Worm (Caenorhabditis elegans) whole organism, L4 larva: ENCODE results near the gene chil-15.

ENCODE experiments used
- F44E2.7 ChIP-seq: fragments of 200-800 bp; sonication (Bioruptor generic); IDR thresholded peaks from 2 replicates; pipeline ENCODE4 v2.1.2; 2022; ENCODE audit warnings: missing genetic modification characterization, missing compliant biosample characterization
- T26A8.4 ChIP-seq: fragments of 200-800 bp; sonication (Bioruptor generic); IDR thresholded peaks from 2 replicates; pipeline ENCODE4 v1.3.6; 2022; ENCODE audit warnings: missing genetic modification characterization, missing compliant biosample characterization
- Y48G9A.11 ChIP-seq: fragments of 200-800 bp; sonication (Bioruptor generic); IDR thresholded peaks from 2 replicates; pipeline ENCODE4 v1.3.6; 2022; ENCODE audit warnings: missing genetic modification reagents, missing genetic modification characterization, missing compliant biosample characterization
- Y5F2A.4 ChIP-seq: fragments of 200-800 bp; sonication (Bioruptor generic); optimal IDR thresholded peaks from 2 replicates; lab custom pipeline; 2018; ENCODE audit warnings: mild to moderate bottlenecking, missing genetic modification characterization, missing compliant biosample characterization
- ZK546.5 ChIP-seq, 2 experiments: sonication (generic microtip); optimal IDR thresholded peaks; 2 replicates each; lab custom pipeline; 2017; ENCODE audit warnings: missing biosample characterization in 2 of 2, missing genetic modification characterization in 2 of 2
- aha-1 ChIP-seq: fragments of 150-350 bp; peaks from one replicate; lab custom pipeline; 2014; ENCODE audit warnings: missing biosample characterization, missing genetic modification characterization
- aly-2 ChIP-seq: sonication (generic microtip); optimal IDR thresholded peaks from 2 replicates; lab custom pipeline; 2018; ENCODE audit warnings: missing biosample characterization, missing genetic modification characterization
- ama-1 ChIP-seq: fragments of 150-350 bp; optimal IDR thresholded peaks from 2 replicates; lab custom pipeline; 2014; ENCODE audit warnings: inconsistent platforms, mixed read lengths
- arid-1 ChIP-seq: fragments of 200-800 bp; sonication (Bioruptor generic); conservative IDR thresholded peaks from 2 replicates; pipeline ENCODE4 v1.3.6; 2022; ENCODE audit warnings: missing genetic modification reagents, missing genetic modification characterization, missing compliant biosample characterization
- ceh-20 ChIP-seq: fragments of 200-800 bp; sonication (Bioruptor generic); IDR thresholded peaks from 2 replicates; pipeline ENCODE4 v1.3.6; 2022; ENCODE audit warnings: missing genetic modification reagents, missing genetic modification characterization, missing compliant biosample characterization
- ceh-28 ChIP-seq: fragments of 150-350 bp; optimal IDR thresholded peaks from 2 replicates; lab custom pipeline; 2014; ENCODE audit warnings: missing biosample characterization, missing genetic modification reagents, missing genetic modification characterization
- ceh-44 ChIP-seq: fragments of 200-800 bp; sonication (Bioruptor generic); IDR thresholded peaks from 2 replicates; pipeline ENCODE4 v1.3.6; 2022; ENCODE audit warnings: missing genetic modification reagents, missing genetic modification characterization, missing compliant biosample characterization
- cey-2 ChIP-seq: sonication (generic microtip); optimal IDR thresholded peaks from 3 replicates; lab custom pipeline; 2017; ENCODE audit warnings: missing genetic modification characterization, mild to moderate bottlenecking, missing compliant biosample characterization, antibody characterized with exemption, borderline replicate concordance; ENCODE audit not compliant: insufficient read depth
- daf-16 ChIP-seq, 3 experiments: sonication (generic microtip); optimal IDR thresholded peaks; 2 replicates each; lab custom pipeline; 2016 to 2017; ENCODE audit warnings: missing genetic modification characterization in 3 of 3, missing genetic modification reagents in 3 of 3, mild to moderate bottlenecking in 2 of 3, missing compliant biosample characterization in 2 of 3, missing biosample characterization in 1 of 3, moderate library complexity in 1 of 3
- daf-19 ChIP-seq: fragments of 200-800 bp; sonication (Bioruptor generic); conservative IDR thresholded peaks from 2 replicates; pipeline ENCODE4 v1.3.6; 2022; ENCODE audit warnings: missing genetic modification characterization, missing compliant biosample characterization
- dmd-6 ChIP-seq: fragments of 200-800 bp; sonication (Bioruptor generic); IDR thresholded peaks from 2 replicates; pipeline ENCODE4 v1.3.6; 2022; ENCODE audit warnings: missing genetic modification reagents, missing genetic modification characterization, missing compliant biosample characterization
- dmd-8 ChIP-seq: fragments of 200-800 bp; sonication (Bioruptor generic); IDR thresholded peaks from 2 replicates; pipeline ENCODE4 v1.3.6; 2022; ENCODE audit warnings: missing genetic modification characterization, missing compliant biosample characterization
- dpl-1 ChIP-seq: fragments of 150-350 bp; optimal IDR thresholded peaks from 2 replicates; lab custom pipeline; 2014; ENCODE audit warnings: missing biosample characterization, missing genetic modification reagents, missing genetic modification characterization
- fkh-10 ChIP-seq: fragments of 150-350 bp; optimal IDR thresholded peaks from 2 replicates; lab custom pipeline; 2014; ENCODE audit warnings: missing biosample characterization, missing genetic modification reagents, missing genetic modification characterization
- fos-1 ChIP-seq: fragments of 150-350 bp; optimal IDR thresholded peaks from 2 replicates; lab custom pipeline; 2014; ENCODE audit warnings: missing biosample characterization, missing genetic modification characterization
- gei-8 ChIP-seq: fragments of 200-800 bp; sonication (Bioruptor generic); optimal IDR thresholded peaks from 2 replicates; lab custom pipeline; 2018; ENCODE audit warnings: mild to moderate bottlenecking, missing genetic modification characterization, missing compliant biosample characterization
- hlh-30 ChIP-seq: sonication (generic microtip); optimal IDR thresholded peaks from 2 replicates; lab custom pipeline; 2017; ENCODE audit warnings: antibody characterized with exemption, mild to moderate bottlenecking, missing genetic modification characterization, missing compliant biosample characterization; ENCODE audit not compliant: insufficient read depth
- lin-29 ChIP-seq: fragments of 200-800 bp; sonication (Bioruptor generic); IDR thresholded peaks from 2 replicates; pipeline ENCODE4 v1.3.6; 2022; ENCODE audit warnings: missing genetic modification reagents, missing genetic modification characterization, missing compliant biosample characterization
- mes-2 ChIP-seq: sonication (generic microtip); optimal IDR thresholded peaks from 2 replicates; lab custom pipeline; 2016; ENCODE audit warnings: missing genotype, mild to moderate bottlenecking, missing genetic modification characterization, missing compliant biosample characterization; ENCODE audit not compliant: poor library complexity, severe bottlenecking
- mxl-2 ChIP-seq: fragments of 200-800 bp; sonication (Bioruptor generic); conservative IDR thresholded peaks from 2 replicates; pipeline ENCODE4 v1.3.6; 2022; ENCODE audit warnings: missing genetic modification reagents, missing genetic modification characterization, missing compliant biosample characterization
- mxl-3 ChIP-seq: fragments of 200-800 bp; sonication (Bioruptor generic); optimal IDR thresholded peaks from 2 replicates; lab custom pipeline; 2018; ENCODE audit warnings: mild to moderate bottlenecking, missing genetic modification characterization, missing compliant biosample characterization
- nhr-10 ChIP-seq: fragments of 150-350 bp; optimal IDR thresholded peaks from 2 replicates; lab custom pipeline; 2014; ENCODE audit warnings: missing biosample characterization, missing genetic modification characterization
- nhr-102 ChIP-seq: sonication (generic microtip); optimal IDR thresholded peaks from 2 replicates; lab custom pipeline; 2016; ENCODE audit warnings: mild to moderate bottlenecking, missing genetic modification characterization, moderate library complexity, missing compliant biosample characterization
- nhr-111 ChIP-seq: fragments of 200-800 bp; sonication (Bioruptor generic); optimal IDR thresholded peaks from 2 replicates; lab custom pipeline; 2018; ENCODE audit warnings: mild to moderate bottlenecking, missing genetic modification characterization, missing compliant biosample characterization
- nhr-237 ChIP-seq: sonication (generic microtip); optimal IDR thresholded peaks from 2 replicates; lab custom pipeline; 2017; ENCODE audit warnings: missing biosample characterization, missing genetic modification characterization
- nhr-25 ChIP-seq: sonication (generic microtip); optimal IDR thresholded peaks from 2 replicates; lab custom pipeline; 2017; ENCODE audit warnings: missing genetic modification characterization, mild to moderate bottlenecking, missing compliant biosample characterization, antibody characterized with exemption, moderate library complexity, borderline replicate concordance; ENCODE audit not compliant: insufficient read depth
- nhr-28 ChIP-seq: fragments of 150-350 bp; optimal IDR thresholded peaks from 2 replicates; lab custom pipeline; 2014; ENCODE audit warnings: missing biosample characterization, missing genetic modification characterization
- nhr-42 ChIP-seq: fragments of 200-800 bp; sonication (Bioruptor generic); IDR thresholded peaks from 2 replicates; pipeline ENCODE4 v1.3.6; 2022; ENCODE audit warnings: missing genetic modification characterization, missing compliant biosample characterization
- nhr-48 ChIP-seq: sonication (generic microtip); optimal IDR thresholded peaks from 2 replicates; lab custom pipeline; 2016; ENCODE audit warnings: mild to moderate bottlenecking, missing genetic modification characterization, missing compliant biosample characterization
- nhr-6 ChIP-seq: fragments of 150-350 bp; optimal IDR thresholded peaks from 2 replicates; lab custom pipeline; 2014; ENCODE audit warnings: missing biosample characterization, missing genetic modification characterization
- skn-1 ChIP-seq: fragments of 150-350 bp; optimal IDR thresholded peaks from 2 replicates; lab custom pipeline; 2014; ENCODE audit warnings: missing biosample characterization, missing genetic modification characterization
- tag-97 ChIP-seq: fragments of 200-800 bp; sonication (Bioruptor generic); IDR thresholded peaks from 2 replicates; pipeline ENCODE4 v1.3.6; 2022; ENCODE audit warnings: missing genetic modification characterization, missing compliant biosample characterization
- unc-130 ChIP-seq: sonication (generic microtip); optimal IDR thresholded peaks from 2 replicates; lab custom pipeline; 2016; ENCODE audit warnings: missing genetic modification reagents, missing genetic modification characterization, missing compliant biosample characterization
- unc-62 ChIP-seq, 3 experiments: fragments of 150-350 bp in 1 of 3; sonication (generic microtip); optimal IDR thresholded peaks in 2 of 3; peaks in 1 of 3; 1 replicate in 1 of 3; 2 replicates in 2 of 3; lab custom pipeline; 2014 to 2017; ENCODE audit warnings: missing biosample characterization in 3 of 3, missing genetic modification characterization in 3 of 3, missing genetic modification reagents in 3 of 3, missing genotype in 1 of 3
- ztf-11 ChIP-seq: fragments of 150-350 bp; optimal IDR thresholded peaks from 2 replicates; lab custom pipeline; 2014; ENCODE audit warnings: missing biosample characterization, missing genetic modification characterization

chil-15 gene

DNA sequence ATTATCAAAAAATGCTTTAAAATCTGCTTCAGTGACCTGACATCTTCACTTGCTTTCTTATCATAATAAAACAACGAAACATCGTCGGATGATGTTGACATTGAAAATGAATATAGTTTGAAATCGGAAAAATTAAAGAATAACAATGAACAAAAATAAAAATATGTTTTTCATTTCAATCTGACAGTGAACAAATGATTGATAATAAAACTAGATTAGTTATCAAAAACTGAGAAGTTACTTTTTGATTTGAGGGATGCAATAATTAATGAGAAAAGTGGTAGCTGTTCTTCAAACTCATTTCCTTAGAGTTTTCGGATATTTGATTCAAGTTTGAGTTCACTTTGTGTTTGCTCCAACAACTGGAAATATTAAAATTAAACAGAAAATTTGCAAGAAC, at the start of gene chil-15:
chil-15 (minus strand) TSS at position 101 of the 400 bp plus-strand sequence.
- TF ChIP-seq skn-1 (tag; lab: Kevin White, UChicago) (no peak), ztf-11 (tag; lab: Kevin White, UChicago) (no peak), cey-2 (tag; lab: Kevin White, UChicago) (no peak), nhr-28 (tag; lab: Kevin White, UChicago) (no peak), nhr-111 (GFP tag; lab: Kevin White, UChicago) (no peak)

DNA sequence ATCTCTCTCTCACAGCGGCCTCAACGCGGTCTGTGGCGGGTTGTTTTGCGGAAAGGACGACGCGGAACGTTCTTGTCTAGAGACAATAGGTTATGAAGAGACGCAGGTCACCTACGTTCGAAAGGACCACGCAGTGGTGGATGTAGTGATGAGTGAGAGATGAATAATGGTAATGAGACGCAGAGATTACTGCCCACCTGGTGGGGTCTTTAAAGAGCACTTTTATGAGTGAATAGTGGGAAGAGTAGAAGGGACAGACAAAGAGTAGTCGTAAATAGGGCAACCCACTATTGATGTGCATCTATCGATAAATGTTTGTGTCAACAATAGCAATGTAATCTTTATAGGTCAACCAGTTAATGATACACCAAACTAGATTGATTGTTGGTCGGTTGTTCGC, 47.6 kb upstream of the chil-15 start:
- no peak for TF ChIP-seq daf-16 (GFP tag; optimal IDR thresholded peaks at IDR 0.05; lab: Kevin White, UChicago)
- TF ChIP-seq daf-16 (tag; optimal IDR thresholded peaks at IDR 0.05; lab: Kevin White, UChicago) = peak; percentile 11
- no peak for TF ChIP-seq ceh-28 (tag; lab: Kevin White, UChicago)
- TF ChIP-seq gei-8 = no peak
- peak; percentile 5 for TF ChIP-seq mes-2
- no peak for TF ChIP-seq nhr-102 (tag; lab: Kevin White, UChicago)
- TF ChIP-seq unc-62 (GFP tag; optimal IDR thresholded peaks at IDR 0.05 in 1 of 2; lab: Kevin White, UChicago) = peak in 1 of 2 experiments; percentile 72
- no peak for TF ChIP-seq unc-62 (tag; optimal IDR thresholded peaks at IDR 0.05; lab: Kevin White, UChicago)
- TF ChIP-seq tag-97 (GFP tag; lab: Robert Waterston, UW) = no peak
- peak; percentile 77 for TF ChIP-seq nhr-6
- TF ChIP-seq dmd-8 (GFP tag; lab: Robert Waterston, UW) = 0 out of 2 replicates have a peak, but pooled peaks have one; percentile 27
- TF ChIP-seq, all 104 proteins: peak for 5

DNA sequence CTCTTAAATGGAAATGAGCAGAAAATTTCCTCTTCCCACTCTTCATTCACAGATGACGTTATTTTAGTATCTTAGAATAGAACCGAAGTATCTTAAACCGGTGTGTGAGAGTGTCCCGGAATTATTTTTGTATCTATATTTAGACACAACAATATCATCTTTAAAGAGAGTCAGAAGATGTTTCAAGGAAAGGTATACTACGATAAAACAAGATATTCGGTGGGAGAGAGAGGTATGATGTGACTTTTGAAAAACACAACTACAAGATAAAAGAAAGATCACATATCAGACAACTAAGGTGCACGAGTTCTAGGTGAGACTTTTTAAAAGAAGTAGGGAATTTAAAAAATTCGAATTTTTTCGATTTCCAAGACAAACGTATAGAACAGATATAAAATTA, 47.2 kb upstream of the chil-15 start:
- TF ChIP-seq nhr-25 (tag; lab: Kevin White, UChicago) = no peak
- no peak for TF ChIP-seq ceh-20 (GFP tag; lab: Robert Waterston, UW)
- TF ChIP-seq daf-16 (GFP tag; optimal IDR thresholded peaks at IDR 0.05; lab: Kevin White, UChicago) = no peak
- no peak for TF ChIP-seq daf-16 (tag; optimal IDR thresholded peaks at IDR 0.05; lab: Kevin White, UChicago)
- no peak for TF ChIP-seq ama-1 (lab: Kevin White, UChicago)
- no peak for TF ChIP-seq lin-29 (GFP tag; lab: Robert Waterston, UW)
- no peak for TF ChIP-seq nhr-111 (GFP tag; lab: Kevin White, UChicago)
- no peak for TF ChIP-seq arid-1 (GFP tag; lab: Robert Waterston, UW)
- TF ChIP-seq aha-1 (tag; lab: Kevin White, UChicago) = no peak
- TF ChIP-seq nhr-237 (tag; lab: Kevin White, UChicago) = no peak
- TF ChIP-seq cey-2 (tag; lab: Kevin White, UChicago) = no peak
- no peak for TF ChIP-seq nhr-42 (GFP tag; lab: Robert Waterston, UW)
- no peak for TF ChIP-seq tag-97 (GFP tag; lab: Robert Waterston, UW)
- TF ChIP-seq T26A8.4 = no peak
- TF ChIP-seq nhr-28 (tag; lab: Kevin White, UChicago) = peak; percentile 84
- peak; percentile 31 for TF ChIP-seq hlh-30

- TF ChIP-seq unc-62 (GFP tag; optimal IDR thresholded peaks at IDR 0.05 in 1 of 2; lab: Kevin White, UChicago) (peak in 1 of 2 experiments; percentile 98), unc-62 (tag; optimal IDR thresholded peaks at IDR 0.05; lab: Kevin White, UChicago) (no peak), daf-19 (GFP tag; lab: Robert Waterston, UW) (no peak)
These were observed 46.5 kb upstream of the chil-15 start for ce11 chrII:9489922-9490321.

ce11 chrII:9487337-9487950, 44.0 kb upstream of the chil-15 start, which contains the start of gene T19H5.4:
T19H5.4 (minus strand) TSS chrII:9487387.
- TF ChIP-seq ZK546.5 (tag; optimal IDR thresholded peaks at IDR 0.05; lab: Kevin White, UChicago) = no peak
- TF ChIP-seq aly-2 = no peak
- TF ChIP-seq Y48G9A.11 (GFP tag; lab: Robert Waterston, UW) = no peak
- no peak for TF ChIP-seq nhr-10 (tag; lab: Kevin White, UChicago)
- peak; percentile 76 for TF ChIP-seq nhr-48 (tag; lab: Kevin White, UChicago)
- TF ChIP-seq cey-2 (tag; lab: Kevin White, UChicago) = no peak
- no peak for TF ChIP-seq ceh-44
- TF ChIP-seq gei-8 = peak; percentile 42
- no peak for TF ChIP-seq fkh-10
- TF ChIP-seq dpl-1 (GFP tag; lab: Kevin White, UChicago) = no peak
- TF ChIP-seq mxl-2 (GFP tag; lab: Robert Waterston, UW) = no peak
- TF ChIP-seq fos-1 (tag; lab: Kevin White, UChicago) = no peak
- TF ChIP-seq dmd-6 (GFP tag; lab: Robert Waterston, UW) = peak; percentile 96
- TF ChIP-seq Y5F2A.4 (GFP tag; lab: Kevin White, UChicago) = no peak
- TF ChIP-seq nhr-102 (tag; lab: Kevin White, UChicago) = no peak
- TF ChIP-seq mxl-3 = peak; percentile 96
- no peak for TF ChIP-seq dmd-8 (GFP tag; lab: Robert Waterston, UW)
- no peak for TF ChIP-seq unc-130 (GFP tag; lab: Kevin White, UChicago)
- peak; percentile 92 for TF ChIP-seq hlh-30
- no peak for TF ChIP-seq F44E2.7 (GFP tag; lab: Robert Waterston, UW)
